Worm (Caenorhabditis elegans) whole organism, L1 larva: ENCODE results near the gene B0244.6.

Source experiments
- aha-1 ChIP-seq: fragments of 150-350 bp; optimal IDR thresholded peaks from 2 replicates; lab custom pipeline; 2014; ENCODE audit warnings: missing biosample characterization, missing genetic modification characterization
- alr-1 ChIP-seq: fragments of 200-800 bp; sonication (Bioruptor generic); optimal IDR thresholded peaks from 2 replicates; lab custom pipeline; 2018; ENCODE audit warnings: borderline replicate concordance, mild to moderate bottlenecking, missing genetic modification characterization, missing compliant biosample characterization
- ama-1 ChIP-seq: fragments of 150-350 bp; optimal IDR thresholded peaks from 2 replicates; lab custom pipeline; 2014
- blmp-1 ChIP-seq: fragments of 150-350 bp; optimal IDR thresholded peaks from 2 replicates; lab custom pipeline; 2014; ENCODE audit warnings: missing biosample characterization, missing genetic modification characterization
- ceh-82 ChIP-seq, 3 experiments: fragments of 150-350 bp in 1 of 3; sonication (generic microtip) in 2 of 3; optimal IDR thresholded peaks; 2 replicates each; lab custom pipeline; 2014 to 2017; ENCODE audit warnings: missing biosample characterization in 3 of 3, missing genetic modification characterization in 3 of 3
- dpl-1 ChIP-seq, 3 experiments: fragments of 150-350 bp in 2 of 3; sonication (generic microtip) in 1 of 3; optimal IDR thresholded peaks; 2 replicates each; lab custom pipeline; 2014 to 2017; ENCODE audit warnings: missing biosample characterization in 3 of 3, missing genetic modification characterization in 3 of 3, missing genetic modification reagents in 3 of 3
- efl-1 ChIP-seq, 4 experiments: fragments of 150-350 bp; optimal IDR thresholded peaks in 3 of 4; peaks in 1 of 4; 1 replicate in 1 of 4; 2 replicates in 3 of 4; lab custom pipeline; 2014; ENCODE audit warnings: missing biosample characterization in 2 of 4, missing genetic modification characterization in 2 of 4, missing genetic modification reagents in 2 of 4
- efl-3 ChIP-seq: fragments of 200-800 bp; sonication (Bioruptor generic); optimal IDR thresholded peaks from 2 replicates; lab custom pipeline; 2018; ENCODE audit warnings: mild to moderate bottlenecking, missing genetic modification characterization, missing compliant biosample characterization
- egl-13 ChIP-seq: sonication (generic microtip); optimal IDR thresholded peaks from 2 replicates; lab custom pipeline; 2016; ENCODE audit warnings: missing genotype, missing genetic modification reagents, missing genetic modification characterization, missing compliant biosample characterization
- egl-27 ChIP-seq, 2 experiments: fragments of 150-350 bp in 1 of 2; sonication (generic microtip); optimal IDR thresholded peaks; 3 replicates each; lab custom pipeline; 2017 to 2018; ENCODE audit warnings: missing biosample characterization in 2 of 2, missing genetic modification characterization in 2 of 2, missing genetic modification reagents in 2 of 2
- elt-2 ChIP-seq: sonication (generic microtip); optimal IDR thresholded peaks from 2 replicates; lab custom pipeline; 2016; ENCODE audit warnings: missing genetic modification characterization, mild to moderate bottlenecking, inconsistent platforms, missing compliant biosample characterization, missing genetic modification reagents
- elt-3 ChIP-seq, 6 experiments: fragments of 150-350 bp in 1 of 6; sonication (generic microtip); optimal IDR thresholded peaks; 2 replicates each; lab custom pipeline; 2017 to 2018; ENCODE audit warnings: missing biosample characterization in 6 of 6, missing genetic modification characterization in 6 of 6, inconsistent platforms in 1 of 6
- ets-5 ChIP-seq: fragments of 200-800 bp; sonication (Bioruptor generic); IDR thresholded peaks from 2 replicates; pipeline ENCODE4 v1.3.6; 2022; ENCODE audit warnings: missing genetic modification characterization, missing compliant biosample characterization
- isw-1 ChIP-seq: fragments of 200-800 bp; sonication (Bioruptor generic); IDR thresholded peaks from 2 replicates; pipeline ENCODE4 v1.3.6; 2022; ENCODE audit warnings: missing genetic modification characterization, missing compliant biosample characterization
- jun-1 ChIP-seq: fragments of 150-350 bp; optimal IDR thresholded peaks from 2 replicates; lab custom pipeline; 2014; ENCODE audit warnings: missing biosample characterization, missing genetic modification reagents, missing genetic modification characterization
- lin-14 ChIP-seq: fragments of 200-800 bp; sonication (Bioruptor generic); optimal IDR thresholded peaks from 2 replicates; lab custom pipeline; 2018; ENCODE audit warnings: mild to moderate bottlenecking, missing genetic modification characterization, moderate library complexity, missing compliant biosample characterization
- lin-35 ChIP-seq, 2 experiments: fragments of 150-350 bp; optimal IDR thresholded peaks; 2 replicates each; lab custom pipeline; 2014; ENCODE audit warnings: missing biosample characterization in 2 of 2, missing genetic modification characterization in 2 of 2, missing genetic modification reagents in 2 of 2
- mdl-1 ChIP-seq, 2 experiments: fragments of 150-350 bp; optimal IDR thresholded peaks; 2 replicates each; lab custom pipeline; 2014 to 2017; ENCODE audit warnings: missing biosample characterization in 2 of 2, missing genetic modification characterization in 2 of 2, inconsistent platforms in 1 of 2
- nhr-12 ChIP-seq: sonication (generic microtip); optimal IDR thresholded peaks from 2 replicates; lab custom pipeline; 2017; ENCODE audit warnings: missing biosample characterization, missing genetic modification characterization
- nhr-20 ChIP-seq: sonication (generic microtip); optimal IDR thresholded peaks from 2 replicates; lab custom pipeline; 2016; ENCODE audit warnings: mild to moderate bottlenecking, missing genetic modification characterization, missing compliant biosample characterization
- nhr-85 ChIP-seq: sonication (generic microtip); peaks from one replicate; lab custom pipeline; 2016; ENCODE audit warnings: missing genetic modification characterization, inconsistent platforms, missing compliant biosample characterization
- pax-3 ChIP-seq: fragments of 200-800 bp; sonication (Bioruptor generic); optimal IDR thresholded peaks from 2 replicates; lab custom pipeline; 2018; ENCODE audit warnings: mild to moderate bottlenecking, missing genetic modification characterization, moderate library complexity, missing compliant biosample characterization
- rnt-1 ChIP-seq: sonication (generic microtip); optimal IDR thresholded peaks from 2 replicates; lab custom pipeline; 2016; ENCODE audit warnings: mild to moderate bottlenecking, missing genetic modification characterization, moderate library complexity, missing compliant biosample characterization
- skn-1 ChIP-seq: fragments of 150-350 bp; optimal IDR thresholded peaks from 2 replicates; lab custom pipeline; 2014; ENCODE audit warnings: missing biosample characterization, missing genetic modification characterization
- sup-37 ChIP-seq: fragments of 200-800 bp; sonication (Bioruptor generic); optimal IDR thresholded peaks from 2 replicates; lab custom pipeline; 2018; ENCODE audit warnings: mild to moderate bottlenecking, missing genetic modification characterization, missing compliant biosample characterization
- tbx-2 ChIP-seq: sonication (generic microtip); optimal IDR thresholded peaks from 2 replicates; lab custom pipeline; 2016; ENCODE audit warnings: missing genetic modification characterization, missing compliant biosample characterization
- unc-30 ChIP-seq: sonication (generic microtip); optimal IDR thresholded peaks from 2 replicates; lab custom pipeline; 2017; ENCODE audit warnings: missing biosample characterization, missing genetic modification characterization
- unc-62 ChIP-seq: fragments of 150-350 bp; optimal IDR thresholded peaks from 2 replicates; lab custom pipeline; 2014; ENCODE audit warnings: missing biosample characterization, missing genetic modification reagents, missing genetic modification characterization
- vab-15 ChIP-seq: sonication (generic microtip); optimal IDR thresholded peaks from 2 replicates; lab custom pipeline; 2017; ENCODE audit warnings: missing genotype, mild to moderate bottlenecking, missing genetic modification characterization, missing compliant biosample characterization
- ztf-11 ChIP-seq, 2 experiments: sonication (generic microtip); optimal IDR thresholded peaks; 2 replicates each; lab custom pipeline; 2016 to 2017; ENCODE audit warnings: missing genetic modification characterization in 2 of 2, missing biosample characterization in 1 of 2, missing compliant biosample characterization in 1 of 2
- ztf-4 ChIP-seq: fragments of 150-350 bp; optimal IDR thresholded peaks from 2 replicates; lab custom pipeline; 2014; ENCODE audit warnings: missing biosample characterization, missing genetic modification characterization

B0244.6 gene

DNA sequence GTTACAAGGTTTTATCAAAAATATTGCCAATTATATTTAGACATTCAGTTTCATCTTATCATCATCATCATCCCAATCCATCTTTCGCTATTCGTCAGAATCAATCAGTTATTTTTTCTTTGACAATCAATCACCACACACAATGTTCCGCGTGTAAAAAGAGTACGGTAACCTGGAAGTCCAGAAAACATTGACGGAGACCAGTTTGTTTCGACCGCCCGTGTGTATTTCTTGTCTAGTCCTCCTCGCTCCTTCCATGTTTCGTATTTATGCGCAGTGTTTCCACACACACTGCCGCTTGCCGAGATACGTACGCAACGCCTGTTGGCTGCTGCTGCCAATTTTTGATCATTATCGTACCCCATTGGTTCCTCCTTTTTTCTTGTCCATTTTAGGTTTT, 27.1 kb upstream of the B0244.6 start (continued):
- TF ChIP-seq alr-1 (tag; lab: Kevin White, UChicago), result no peak
- peak in 1 of 2 experiments; percentile 53 for TF ChIP-seq mdl-1 (tag; optimal IDR thresholded peaks at IDR 0.05; lab: Kevin White, UChicago)
- peak; percentile 38 for TF ChIP-seq elt-2 (tag; lab: Kevin White, UChicago)
- TF ChIP-seq unc-30 (tag; lab: Kevin White, UChicago), result no peak
- TF ChIP-seq pax-3, result no peak
- no peak for TF ChIP-seq isw-1 (GFP tag; lab: Robert Waterston, UW)
- peak in 3 of 6 experiments; percentile 11 to 61 (median 38) for TF ChIP-seq elt-3 (tag; optimal IDR thresholded peaks at IDR 0.05; lab: Kevin White, UChicago)
- no peak for TF ChIP-seq nhr-12 (tag; lab: Kevin White, UChicago)
- peak in 1 of 3 experiments; percentile 2 for TF ChIP-seq ceh-82 (tag; optimal IDR thresholded peaks at IDR 0.05; lab: Kevin White, UChicago)
- peak; percentile 43 for TF ChIP-seq nhr-20 (tag; lab: Kevin White, UChicago)
- TF ChIP-seq vab-15, result no peak
- no peak for TF ChIP-seq aha-1

DNA sequence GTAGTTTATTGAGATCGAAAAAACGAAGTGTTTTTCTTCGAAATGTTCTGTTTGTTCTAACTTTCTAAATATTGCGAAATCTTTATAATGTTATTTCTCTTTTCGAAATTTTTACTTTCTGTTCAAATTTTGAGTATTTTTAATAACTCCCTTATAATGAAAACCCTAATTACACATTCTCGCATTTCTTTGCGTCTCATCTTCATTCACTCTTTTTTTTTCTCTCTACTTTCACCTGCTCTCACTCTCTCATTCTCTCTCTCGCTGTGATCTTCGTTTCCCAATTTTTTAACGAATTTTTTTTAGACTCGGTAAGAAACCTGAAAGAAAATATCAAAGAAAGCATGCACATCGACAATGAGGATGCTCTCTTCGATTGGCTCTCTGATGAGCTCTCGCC, 26.6 kb upstream of the B0244.6 start, which contains the start of gene rbm-26:
TSS of gene rbm-26 (plus strand) at position 301 of the 400 bp plus-strand sequence.
- TF ChIP-seq blmp-1 (tag; lab: Kevin White, UChicago) (peak; percentile 56), unc-62 (GFP tag; lab: Kevin White, UChicago) (no peak)

DNA sequence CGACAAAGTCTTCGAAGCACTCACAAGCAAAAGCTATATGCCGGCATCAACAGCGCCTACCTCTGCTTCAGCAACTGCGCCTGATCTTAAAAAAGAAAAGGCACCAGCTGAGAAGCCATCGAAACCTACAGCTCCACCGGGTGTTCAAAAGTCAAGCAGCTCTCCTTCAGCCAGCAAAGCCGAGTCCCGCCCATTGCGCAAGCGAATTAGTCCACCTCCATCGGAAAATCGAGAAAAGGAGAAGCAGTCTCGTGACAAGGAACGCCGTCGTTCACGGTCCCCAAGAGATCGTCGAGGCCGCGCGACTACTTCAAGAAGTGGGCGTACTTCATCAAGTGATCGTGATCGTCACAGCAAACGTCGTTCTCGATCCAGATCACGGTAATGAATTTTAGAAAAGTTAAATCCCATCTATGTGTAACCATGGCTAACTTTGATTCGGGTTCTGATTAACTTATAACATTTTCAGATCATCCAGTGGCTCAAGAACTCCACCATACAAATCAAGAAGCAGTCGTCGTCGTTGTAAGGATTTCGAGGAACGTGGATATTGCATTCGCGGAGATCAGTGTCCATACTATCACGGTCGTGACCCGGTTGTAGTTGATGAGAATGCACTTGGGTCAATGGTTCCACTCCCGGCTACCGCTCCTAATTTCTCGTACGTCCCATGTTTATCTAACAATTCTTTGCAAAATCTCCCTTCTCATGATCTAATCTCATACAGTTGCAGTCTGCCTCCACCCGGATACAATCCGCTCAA, 25.7 kb upstream of the B0244.6 start:
- TF ChIP-seq blmp-1 (tag; lab: Kevin White, UChicago) (no peak), efl-3 (GFP tag; lab: Kevin White, UChicago) (no peak), dpl-1 (GFP tag; optimal IDR thresholded peaks at IDR 0.05; lab: Kevin White, UChicago) (no peak), ztf-4 (tag; lab: Kevin White, UChicago) (no peak), ama-1 (lab: Kevin White, UChicago) (no peak), elt-2 (tag; lab: Kevin White, UChicago) (no peak), rnt-1 (tag; lab: Kevin White, UChicago) (no peak), ets-5 (no peak)

DNA sequence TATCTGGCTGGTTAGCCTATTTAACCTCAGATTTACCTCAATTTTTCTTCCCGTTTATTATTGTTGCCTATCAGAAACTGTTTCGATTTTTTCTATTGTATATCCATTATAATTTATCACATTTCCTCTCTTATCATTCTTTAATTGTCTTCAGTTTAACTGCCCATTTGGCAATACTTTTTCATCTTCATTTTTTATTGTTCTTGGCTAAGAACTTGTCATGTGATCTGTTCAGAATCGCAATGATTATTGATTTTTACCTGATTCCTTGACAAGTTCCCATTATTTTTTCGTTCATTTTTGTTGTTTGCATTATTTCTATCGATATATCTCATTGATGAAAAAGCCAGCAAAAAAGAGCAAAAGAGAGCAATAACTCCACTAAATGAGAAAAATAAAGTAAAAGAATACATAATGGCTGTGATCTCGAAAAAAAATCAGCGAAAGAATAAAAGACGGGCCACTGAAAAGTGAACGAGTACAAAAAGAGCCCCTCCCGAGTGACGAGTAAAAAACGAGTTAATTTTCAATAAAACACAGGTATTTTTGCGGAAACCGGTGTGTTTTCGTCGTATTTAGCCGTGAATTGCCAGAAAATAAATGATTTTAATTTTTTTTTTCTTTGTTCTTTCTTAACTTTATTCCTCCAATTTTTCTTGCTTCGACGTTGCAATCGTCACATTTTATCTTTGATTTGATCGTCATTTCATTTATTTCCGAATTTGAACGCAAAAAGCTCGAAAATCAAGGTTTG, 23.4 kb upstream of the B0244.6 start, which contains the start of gene arf-1:
TSS of gene arf-1 (plus strand) at position 657 of the 754 bp plus-strand sequence.
- TF ChIP-seq sup-37 (GFP tag; lab: Kevin White, UChicago) (no peak), lin-35 (GFP tag; optimal IDR thresholded peaks at IDR 0.05; lab: Kevin White, UChicago) (peak in 1 of 2 experiments; percentile 29), tbx-2 (tag; lab: Kevin White, UChicago) (no peak), elt-3 (tag; optimal IDR thresholded peaks at IDR 0.05; lab: Kevin White, UChicago) (peak in 1 of 6 experiments; percentile 8), skn-1 (tag; lab: Kevin White, UChicago) (no peak), egl-13 (no peak), lin-14 (GFP tag; lab: Kevin White, UChicago) (peak; percentile 1), ztf-11 (tag; optimal IDR thresholded peaks at IDR 0.05; lab: Kevin White, UChicago) (no peak), jun-1 (tag; lab: Kevin White, UChicago) (no peak), dpl-1 (GFP tag; optimal IDR thresholded peaks at IDR 0.05; lab: Kevin White, UChicago) (no peak)

DNA sequence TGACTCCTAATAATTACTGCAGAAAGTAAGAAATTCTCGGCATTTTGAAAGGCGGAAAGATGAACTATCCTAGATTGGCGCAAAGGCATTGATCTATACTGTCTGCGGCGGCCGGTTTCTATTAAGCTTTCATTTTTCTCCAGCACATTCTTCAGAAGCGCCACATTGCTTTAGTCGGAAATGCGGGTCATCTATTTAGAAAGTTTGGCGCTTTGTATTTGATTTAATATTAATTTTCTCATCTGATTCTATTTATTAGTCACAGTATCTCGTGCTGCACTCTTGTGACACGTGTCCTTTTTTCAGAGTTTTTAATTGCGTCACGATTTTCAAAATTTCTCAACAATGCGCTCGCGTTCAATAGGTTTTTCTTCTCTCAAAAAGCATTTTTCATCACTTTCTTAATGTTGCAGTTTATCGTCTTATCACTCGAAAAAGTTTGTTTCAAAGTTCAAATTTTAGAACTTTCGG, 22.8 kb upstream of the B0244.6 start:
- TF ChIP-seq egl-27 (tag; optimal IDR thresholded peaks at IDR 0.05; lab: Kevin White, UChicago) (no peak), nhr-85 (peak; percentile 56), efl-1 (optimal IDR thresholded peaks at IDR 0.05; lab: Kevin White, UChicago) (no peak), efl-1 (GFP tag; optimal IDR thresholded peaks at IDR 0.05 in 1 of 2; lab: Kevin White, UChicago) (peak in 1 of 2 experiments; percentile 78), blmp-1 (tag; lab: Kevin White, UChicago) (peak; percentile 31)
